Worm (Caenorhabditis elegans) whole organism, young adult: ENCODE results near the gene spr-2.

Source experiments
- B0019.2 ChIP-seq: fragments of 200-800 bp; sonication (Bioruptor generic); conservative IDR thresholded peaks from 2 replicates; pipeline ENCODE4 v1.3.6; 2022; ENCODE audit warnings: missing genetic modification reagents, missing genetic modification characterization, missing compliant biosample characterization
- D2030.7 ChIP-seq: fragments of 200-800 bp; sonication (Bioruptor generic); IDR thresholded peaks from 2 replicates; pipeline ENCODE4 v1.3.6; 2022; ENCODE audit warnings: missing genetic modification reagents, missing genetic modification characterization, missing compliant biosample characterization
- F10E7.11 ChIP-seq: sonication (generic microtip); optimal IDR thresholded peaks from 2 replicates; lab custom pipeline; 2017; ENCODE audit warnings: mild to moderate bottlenecking, missing genetic modification characterization, moderate library complexity, missing compliant biosample characterization
- F22D6.2 ChIP-seq: sonication (generic microtip); optimal IDR thresholded peaks from 2 replicates; lab custom pipeline; 2016; ENCODE audit warnings: mild to moderate bottlenecking, missing genetic modification characterization, missing compliant biosample characterization
- F33H1.4 ChIP-seq: fragments of 200-800 bp; sonication (Bioruptor generic); IDR thresholded peaks from 2 replicates; pipeline ENCODE4 v1.3.6; 2022; ENCODE audit warnings: missing genetic modification reagents, missing genetic modification characterization, missing compliant biosample characterization
- F39B2.1 ChIP-seq: fragments of 200-800 bp; sonication (Bioruptor generic); IDR thresholded peaks from 2 replicates; pipeline ENCODE4 v1.3.6; 2022; ENCODE audit warnings: missing genetic modification reagents, missing genetic modification characterization, missing compliant biosample characterization
- F52B5.7 ChIP-seq: sonication (generic microtip); optimal IDR thresholded peaks from 2 replicates; lab custom pipeline; 2016; ENCODE audit warnings: mild to moderate bottlenecking, missing genetic modification characterization, missing compliant biosample characterization
- F55B11.4 ChIP-seq: sonication (generic microtip); optimal IDR thresholded peaks from 2 replicates; lab custom pipeline; 2016; ENCODE audit warnings: missing compliant biosample characterization, missing genetic modification characterization, borderline replicate concordance; ENCODE audit not compliant: insufficient read depth
- F57A8.1 ChIP-seq: fragments of 200-800 bp; sonication (Bioruptor generic); optimal IDR thresholded peaks from 2 replicates; lab custom pipeline; 2018; ENCODE audit warnings: mild to moderate bottlenecking, missing genetic modification characterization, moderate library complexity, missing compliant biosample characterization
- F57C9.4 ChIP-seq: sonication (generic microtip); optimal IDR thresholded peaks from 2 replicates; lab custom pipeline; 2017; ENCODE audit warnings: mild to moderate bottlenecking, missing genetic modification characterization, missing compliant biosample characterization
- K11D2.4 ChIP-seq: fragments of 200-800 bp; sonication (Bioruptor generic); IDR thresholded peaks from 2 replicates; pipeline ENCODE4 v1.3.6; 2022; ENCODE audit warnings: missing genetic modification reagents, missing genetic modification characterization, missing compliant biosample characterization
- K12H6.12 ChIP-seq: fragments of 200-800 bp; sonication (Bioruptor generic); optimal IDR thresholded peaks from 2 replicates; lab custom pipeline; 2018; ENCODE audit warnings: mild to moderate bottlenecking, missing genetic modification characterization, missing compliant biosample characterization
- T07F8.4 ChIP-seq: sonication (generic microtip); optimal IDR thresholded peaks from 2 replicates; lab custom pipeline; 2016; ENCODE audit warnings: mild to moderate bottlenecking, missing genetic modification characterization, moderate library complexity, missing compliant biosample characterization
- Y79H2A.3 ChIP-seq: fragments of 200-800 bp; sonication (Bioruptor generic); conservative IDR thresholded peaks from 2 replicates; pipeline ENCODE4 v1.3.6; 2022; ENCODE audit warnings: missing genetic modification reagents, missing genetic modification characterization, missing compliant biosample characterization
- aptf-2 ChIP-seq: fragments of 200-800 bp; sonication (Bioruptor generic); conservative IDR thresholded peaks from 2 replicates; pipeline ENCODE4 v1.3.6; 2022; ENCODE audit warnings: missing genetic modification reagents, missing genetic modification characterization, missing compliant biosample characterization
- atf-7 ChIP-seq: sonication (generic microtip); optimal IDR thresholded peaks from 2 replicates; lab custom pipeline; 2017; ENCODE audit warnings: mild to moderate bottlenecking, missing genetic modification characterization, missing compliant biosample characterization
- cebp-2 ChIP-seq: fragments of 200-800 bp; sonication (Bioruptor generic); IDR thresholded peaks from 2 replicates; pipeline ENCODE4 v1.3.6; 2022; ENCODE audit warnings: missing genetic modification characterization, missing compliant biosample characterization
- ceh-58 ChIP-seq: fragments of 200-800 bp; sonication (Bioruptor generic); IDR thresholded peaks from 2 replicates; pipeline ENCODE4 v1.3.6; 2022; ENCODE audit warnings: missing genetic modification characterization, missing compliant biosample characterization
- ceh-79 ChIP-seq: sonication (generic microtip); optimal IDR thresholded peaks from 2 replicates; lab custom pipeline; 2017; ENCODE audit warnings: mild to moderate bottlenecking, missing genetic modification characterization, missing compliant biosample characterization
- die-1 ChIP-seq: sonication (generic microtip); optimal IDR thresholded peaks from 2 replicates; lab custom pipeline; 2016; ENCODE audit warnings: missing genotype, mild to moderate bottlenecking, missing genetic modification characterization, missing compliant biosample characterization
- ets-4 ChIP-seq: fragments of 200-800 bp; sonication (Bioruptor generic); optimal IDR thresholded peaks from 2 replicates; lab custom pipeline; 2018; ENCODE audit warnings: mild to moderate bottlenecking, missing genetic modification characterization, missing compliant biosample characterization
- him-1 ChIP-seq: sonication (generic microtip); optimal IDR thresholded peaks from 2 replicates; lab custom pipeline; 2016; ENCODE audit warnings: missing genotype, missing genetic modification reagents, missing genetic modification characterization, missing compliant biosample characterization
- hmg-1.2 ChIP-seq: fragments of 200-800 bp; sonication (Bioruptor generic); IDR thresholded peaks from 2 replicates; pipeline ENCODE4 v1.3.6; 2022; ENCODE audit warnings: missing genetic modification reagents, missing genetic modification characterization, missing compliant biosample characterization
- lag-1 ChIP-seq: fragments of 200-800 bp; sonication (Bioruptor generic); IDR thresholded peaks from 2 replicates; pipeline ENCODE4 v1.3.6; 2022; ENCODE audit warnings: missing genetic modification reagents, missing genetic modification characterization, missing compliant biosample characterization
- lin-35 ChIP-seq, 3 experiments: fragments of 150-350 bp in 2 of 3; sonication (generic microtip) in 1 of 3; optimal IDR thresholded peaks; 2 replicates each; lab custom pipeline; 2014 to 2018; ENCODE audit warnings: missing biosample characterization in 3 of 3, missing genetic modification characterization in 3 of 3, missing genetic modification reagents in 3 of 3
- nhr-120 ChIP-seq: fragments of 200-800 bp; sonication (Bioruptor generic); IDR thresholded peaks from 2 replicates; pipeline ENCODE4 v1.3.6; 2022; ENCODE audit warnings: missing genetic modification characterization, missing compliant biosample characterization
- pbrm-1 ChIP-seq: fragments of 200-800 bp; sonication (Bioruptor generic); IDR thresholded peaks from 2 replicates; pipeline ENCODE4 v1.3.6; 2022; ENCODE audit warnings: missing genetic modification reagents, missing genetic modification characterization, missing compliant biosample characterization
- rcor-1 ChIP-seq: fragments of 200-800 bp; sonication (Bioruptor generic); IDR thresholded peaks from 2 replicates; pipeline ENCODE4 v1.3.6; 2022; ENCODE audit warnings: missing genetic modification reagents, missing genetic modification characterization, missing compliant biosample characterization
- sdz-38 ChIP-seq: sonication (generic microtip); optimal IDR thresholded peaks from 2 replicates; lab custom pipeline; 2016; ENCODE audit warnings: missing genotype, missing genetic modification characterization, missing compliant biosample characterization
- snpc-1.1 ChIP-seq: sonication (generic microtip); optimal IDR thresholded peaks from 2 replicates; lab custom pipeline; 2017; ENCODE audit warnings: missing genetic modification characterization, mild to moderate bottlenecking, missing compliant biosample characterization, antibody characterized with exemption, moderate library complexity, missing genotype, missing genetic modification reagents; ENCODE audit not compliant: insufficient read depth
- tbp1 ChIP-seq: fragments of 200-800 bp; sonication (Bioruptor generic); optimal IDR thresholded peaks from 2 replicates; lab custom pipeline; 2018; ENCODE audit warnings: mild to moderate bottlenecking, missing genetic modification characterization, missing compliant biosample characterization
- zfh-2 ChIP-seq: fragments of 200-800 bp; sonication (Bioruptor generic); conservative IDR thresholded peaks from 2 replicates; pipeline ENCODE4 v1.3.6; 2022; ENCODE audit warnings: missing genetic modification reagents, missing genetic modification characterization, missing compliant biosample characterization
- ztf-22 ChIP-seq: fragments of 200-800 bp; sonication (Bioruptor generic); optimal IDR thresholded peaks from 2 replicates; lab custom pipeline; 2018; ENCODE audit warnings: mild to moderate bottlenecking, missing genetic modification characterization, moderate library complexity, missing compliant biosample characterization
- ztf-3 ChIP-seq: fragments of 200-800 bp; sonication (Bioruptor generic); optimal IDR thresholded peaks from 2 replicates; lab custom pipeline; 2018; ENCODE audit warnings: mild to moderate bottlenecking, missing genetic modification characterization, missing compliant biosample characterization

spr-2 gene

ce11 chrIV:8906743-8907142, 15.5 kb downstream of the spr-2 start, which contains the start of gene C27B7.7:
TSS of gene C27B7.7 (plus strand) at chrIV:8907043.
- no peak for TF ChIP-seq snpc-1.1 (tag; lab: Kevin White, UChicago)

ce11 chrIV:8914187-8914586, 22.9 kb downstream of the spr-2 start:
- TF ChIP-seq snpc-1.1 (tag; lab: Kevin White, UChicago) (no peak), atf-7 (tag; lab: Kevin White, UChicago) (peak; percentile 88)

ce11 chrIV:8916010-8916409, 24.7 kb downstream of the spr-2 start, which contains the start of gene C27B7.9:
TSS of gene C27B7.9 (minus strand) at chrIV:8916110.
- no peak for TF ChIP-seq aptf-2 (GFP tag; lab: Robert Waterston, UW)
- no peak for TF ChIP-seq F10E7.11 (tag; lab: Kevin White, UChicago)
- no peak for TF ChIP-seq D2030.7 (GFP tag; lab: Robert Waterston, UW)
- 0 out of 2 replicates have a peak, but pooled peaks have one; percentile 31 for TF ChIP-seq ceh-58 (GFP tag; lab: Robert Waterston, UW)
- TF ChIP-seq ztf-22 (GFP tag; lab: Kevin White, UChicago), result no peak
- no peak for TF ChIP-seq F57A8.1

- TF ChIP-seq lag-1 (GFP tag; lab: Robert Waterston, UW), result no peak
- no peak for TF ChIP-seq pbrm-1 (GFP tag; lab: Robert Waterston, UW)
- no peak for TF ChIP-seq lin-35 (GFP tag; optimal IDR thresholded peaks at IDR 0.05; lab: Kevin White, UChicago)
- no peak for TF ChIP-seq K11D2.4
- no peak for TF ChIP-seq F10E7.11 (tag; lab: Kevin White, UChicago)
- TF ChIP-seq sdz-38 (tag; lab: Kevin White, UChicago), result no peak
- no peak for TF ChIP-seq F22D6.2
- no peak for TF ChIP-seq tbp1 (GFP tag; lab: Kevin White, UChicago)
- TF ChIP-seq ceh-79, result no peak
- TF ChIP-seq F52B5.7, result no peak
- TF ChIP-seq, all 124 proteins: peak for 0
Observed at ce11 chrIV:8918790-8919189, 27.5 kb downstream of the spr-2 start, which contains the start of gene rap-1. TSS of gene rap-1 (minus strand) at chrIV:8918890.

- TF ChIP-seq hmg-1.2 (GFP tag; lab: Robert Waterston, UW) (peak; percentile 20; the same call in 1 of the 2 replicates), zfh-2 (GFP tag; lab: Robert Waterston, UW) (no peak), nhr-120 (GFP tag; lab: Robert Waterston, UW) (no peak), F33H1.4 (no peak), lin-35 (GFP tag; optimal IDR thresholded peaks at IDR 0.05; lab: Kevin White, UChicago) (no peak), rcor-1 (GFP tag; lab: Robert Waterston, UW) (no peak), Y79H2A.3 (GFP tag; lab: Robert Waterston, UW) (no peak)
Observed at ce11 chrIV:8920284-8920806, 29.1 kb downstream of the spr-2 start.

ce11 chrIV:8921166-8921565, 29.9 kb downstream of the spr-2 start:
- TF ChIP-seq K12H6.12 (tag; lab: Kevin White, UChicago) (no peak), ets-4 (GFP tag; lab: Kevin White, UChicago) (no peak), him-1 (tag; lab: Kevin White, UChicago) (no peak), F57A8.1 (no peak), F39B2.1 (no peak), B0019.2 (GFP tag; lab: Robert Waterston, UW) (no peak), die-1 (tag; lab: Kevin White, UChicago) (no peak), cebp-2 (GFP tag; lab: Robert Waterston, UW) (no peak), ztf-3 (GFP tag; lab: Kevin White, UChicago) (no peak), T07F8.4 (tag; lab: Kevin White, UChicago) (no peak), F55B11.4 (no peak), K11D2.4 (no peak), F33H1.4 (no peak), F57C9.4 (tag; lab: Kevin White, UChicago) (no peak)
